Fruit fly (Drosophila melanogaster): ENCODE results near the gene asl.

dm6 chr3R:5621714-5622405 lies 15.5 kb upstream of the asl start:
- peak; percentile 4 for TF ChIP-seq CG8301 (tag; optimal IDR thresholded peaks at IDR 0.05)
- TF ChIP-seq EcR (GFP tag; optimal IDR thresholded peaks at IDR 0.05): peak; percentile 94
- no peak for TF ChIP-seq CG10348 (GFP tag; IDR thresholded peaks at IDR 0.05)
- no peak; the same call in 1 of the 2 replicates for TF ChIP-seq Ets98B (GFP tag; IDR thresholded peaks at IDR 0.05)
- no peak for TF ChIP-seq Snoo (tag; optimal IDR thresholded peaks at IDR 0.05)
- peak; percentile 82 for TF ChIP-seq gl (tag; optimal IDR thresholded peaks at IDR 0.05)
- TF ChIP-seq rn (GFP tag; IDR thresholded peaks at IDR 0.05): no peak
- peak; percentile 4 for TF ChIP-seq Pif1A (GFP tag; optimal IDR thresholded peaks at IDR 0.05)
- peak; percentile 77 for TF ChIP-seq CG13204 (GFP tag; optimal IDR thresholded peaks at IDR 0.05)
- no peak for TF ChIP-seq D1 (tag; optimal IDR thresholded peaks at IDR 0.05)
